Fruit fly (Drosophila melanogaster): ENCODE measurements around the gene nSMase.

nSMase gene

DNA sequence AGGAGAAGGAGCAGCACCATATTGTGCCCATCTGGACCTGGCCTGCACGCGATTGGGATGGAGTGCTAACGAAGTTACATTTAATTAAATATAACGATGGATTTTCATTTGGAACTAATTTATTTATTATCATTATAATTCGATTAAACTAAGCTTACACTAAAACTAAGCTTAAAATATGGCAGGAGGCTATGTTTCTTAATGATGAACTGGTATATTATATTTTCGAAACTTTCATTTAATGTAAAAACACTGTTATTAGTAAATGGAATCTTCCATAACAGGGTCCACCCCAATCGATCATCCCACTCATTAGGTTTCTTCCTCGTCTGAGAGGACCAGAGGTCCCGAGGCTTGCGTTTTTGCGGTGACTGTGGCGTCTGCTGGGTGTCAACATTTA lies 26.2 kb downstream of the nSMase start (continued):
- TF ChIP-seq dsf (GFP tag; optimal IDR thresholded peaks at IDR 0.05; ENCODE audit: borderline replicate concordance): no peak
- peak; percentile 38 for TF ChIP-seq woc (GFP tag; optimal IDR thresholded peaks at IDR 0.05)

DNA sequence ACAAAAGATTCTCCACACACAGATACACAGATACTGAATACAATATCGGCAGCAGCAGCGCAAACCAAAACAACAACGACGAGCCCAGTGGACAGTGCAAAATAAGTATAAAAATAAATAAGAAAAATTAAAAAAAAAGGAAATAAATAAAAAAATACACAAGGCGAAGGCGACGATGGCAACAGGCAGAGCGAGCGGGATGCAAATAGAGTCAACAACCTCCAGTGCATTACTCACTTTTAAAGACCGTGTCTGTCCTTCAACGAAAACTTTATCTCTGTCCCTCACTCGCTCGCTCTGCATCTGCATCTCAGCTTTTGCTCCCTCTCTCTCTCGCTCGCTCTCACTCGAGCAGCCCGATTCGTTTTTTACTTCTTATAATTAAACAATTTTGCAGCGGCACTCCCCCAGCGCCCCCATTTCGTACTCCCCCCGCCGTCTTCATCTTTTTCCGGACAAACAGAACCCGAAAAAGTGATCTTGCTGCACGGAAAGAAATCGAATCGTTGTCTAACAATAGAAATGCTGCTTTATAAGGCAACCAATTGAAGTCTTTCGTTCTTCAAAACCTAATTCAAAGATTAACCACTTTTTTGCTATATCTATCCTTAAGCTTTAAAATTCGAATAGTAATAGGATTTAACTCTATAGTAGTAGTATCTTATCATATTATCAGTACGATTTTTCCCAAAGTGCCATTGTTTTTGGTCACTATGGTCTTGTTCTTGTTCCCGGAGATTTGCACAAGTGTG lies 27.6 kb downstream of the nSMase start:
- TF ChIP-seq Hnf4 (GFP tag; optimal IDR thresholded peaks at IDR 0.05) (peak; percentile 58), usp (GFP tag; optimal IDR thresholded peaks at IDR 0.05) (no peak), CrebA (GFP tag; optimal IDR thresholded peaks at IDR 0.05; ENCODE audit: borderline replicate concordance) (peak; percentile 99), Mio (GFP tag; optimal IDR thresholded peaks at IDR 0.05) (no peak), dsf (GFP tag; optimal IDR thresholded peaks at IDR 0.05; ENCODE audit: borderline replicate concordance) (no peak), Jra (GFP tag; optimal IDR thresholded peaks at IDR 0.05) (peak; percentile 89), HLH106 (tag; optimal IDR thresholded peaks at IDR 0.05) (peak; percentile 90), CG9705 (GFP tag; optimal IDR thresholded peaks at IDR 0.05) (peak; percentile 69), pan (optimal IDR thresholded peaks at IDR 0.05) (no peak), fru (GFP tag; optimal IDR thresholded peaks at IDR 0.05) (peak; percentile 96), jim (GFP tag; optimal IDR thresholded peaks at IDR 0.05) (peak; percentile 99), Rel (GFP tag; optimal IDR thresholded peaks at IDR 0.05) (peak; percentile 100), Rel (tag; optimal IDR thresholded peaks at IDR 0.05) (peak; percentile 91), woc (GFP tag; optimal IDR thresholded peaks at IDR 0.05) (peak; percentile 86), br (GFP tag; optimal IDR thresholded peaks at IDR 0.05) (peak; percentile 90), rgr (GFP tag; optimal IDR thresholded peaks at IDR 0.05) (peak; percentile 88), lola (GFP tag; optimal IDR thresholded peaks at IDR 0.05) (no peak), brk (GFP tag; optimal IDR thresholded peaks at IDR 0.05) (peak; percentile 89), Sp1 (GFP tag; optimal IDR thresholded peaks at IDR 0.05) (peak; percentile 99), Hr83 (GFP tag; optimal IDR thresholded peaks at IDR 0.05; ENCODE audit: poor library complexity, severe bottlenecking) (peak; percentile 63), tai (GFP tag; optimal IDR thresholded peaks at IDR 0.05) (peak; percentile 80), Dfd (GFP tag; optimal IDR thresholded peaks at IDR 0.05) (no peak), h (GFP tag; optimal IDR thresholded peaks at IDR 0.05) (peak; percentile 89), Dif (GFP tag; optimal IDR thresholded peaks at IDR 0.05; ENCODE audit: partially characterized antibody) (peak; percentile 61), CG32264 (GFP tag; optimal IDR thresholded peaks at IDR 0.05) (peak; percentile 82), ey (GFP tag; optimal IDR thresholded peaks at IDR 0.05) (peak; percentile 96), Abd-B (GFP tag; optimal IDR thresholded peaks at IDR 0.05) (no peak), sv (GFP tag; optimal IDR thresholded peaks at IDR 0.05) (no peak), sage (GFP tag; optimal IDR thresholded peaks at IDR 0.05) (peak; percentile 97), dl (GFP tag; optimal IDR thresholded peaks at IDR 0.05; ENCODE audit: insufficient read depth in 1 of 2, partially characterized antibody in 2 of 2) (peak; percentile 32 to 59), Vsx2 (GFP tag; optimal IDR thresholded peaks at IDR 0.05; ENCODE audit: partially characterized antibody) (no peak), Hr78 (GFP tag; optimal IDR thresholded peaks at IDR 0.05) (no peak), dmrt93B (GFP tag; optimal IDR thresholded peaks at IDR 0.05) (peak; percentile 73), N (GFP tag; optimal IDR thresholded peaks at IDR 0.05) (no peak), Myc (optimal IDR thresholded peaks at IDR 0.05) (no peak), foxo (GFP tag; optimal IDR thresholded peaks at IDR 0.05) (peak; percentile 74 to 95), psq (GFP tag; optimal IDR thresholded peaks at IDR 0.05) (peak; percentile 87), OdsH (GFP tag; optimal IDR thresholded peaks at IDR 0.05) (peak; percentile 85), GATAd (GFP tag; optimal IDR thresholded peaks at IDR 0.05) (peak; percentile 25)
